Worm (Caenorhabditis elegans) whole organism, late embryonic: ENCODE data around the gene asp-4.

Experiments
- ama-1 ChIP-seq: fragments of 150-350 bp; optimal IDR thresholded peaks from 2 replicates; lab custom pipeline; 2014
- fax-1 ChIP-seq: sonication (generic microtip); optimal IDR thresholded peaks from 2 replicates; lab custom pipeline; 2016; ENCODE audit warnings: missing genotype, missing genetic modification characterization, missing compliant biosample characterization
- hlh-15 ChIP-seq: sonication (generic microtip); optimal IDR thresholded peaks from 2 replicates; lab custom pipeline; 2016; ENCODE audit warnings: missing genetic modification characterization, missing compliant biosample characterization
- pha-4 ChIP-seq: fragments of 150-350 bp; optimal IDR thresholded peaks from 2 replicates; lab custom pipeline; 2018; ENCODE audit warnings: missing biosample characterization, missing genetic modification reagents, missing genetic modification characterization
- ztf-16 ChIP-seq: sonication (generic microtip); optimal IDR thresholded peaks from 2 replicates; lab custom pipeline; 2017; ENCODE audit warnings: missing genetic modification characterization, missing compliant biosample characterization

ce11 chrX:13226614-13227096 is 5.4 kb upstream of the asp-4 start, which contains the start of gene skr-21:
- TF ChIP-seq pha-4 (tag; lab: Kevin White, UChicago), result no peak
- no peak for TF ChIP-seq hlh-15 (tag; lab: Kevin White, UChicago)
- TF ChIP-seq fax-1, result no peak
- no peak for TF ChIP-seq ama-1
- no peak for TF ChIP-seq ztf-16 (tag; lab: Kevin White, UChicago)
